Worm (Caenorhabditis elegans) whole organism, young adult: ENCODE results near the gene Y38E10A.2.

Experiments
- gei-17 ChIP-seq: fragments of 200-800 bp; sonication (Bioruptor generic); optimal IDR thresholded peaks from 2 replicates; lab custom pipeline; 2018; ENCODE audit warnings: mild to moderate bottlenecking, missing genetic modification characterization, missing compliant biosample characterization
- lir-1 ChIP-seq: fragments of 200-800 bp; sonication (Bioruptor generic); conservative IDR thresholded peaks from 2 replicates; pipeline ENCODE4 v1.3.6; 2022; ENCODE audit warnings: missing genetic modification reagents, missing genetic modification characterization, missing compliant biosample characterization
- rcor-1 ChIP-seq: fragments of 200-800 bp; sonication (Bioruptor generic); IDR thresholded peaks from 2 replicates; pipeline ENCODE4 v1.3.6; 2022; ENCODE audit warnings: missing genetic modification reagents, missing genetic modification characterization, missing compliant biosample characterization
- sptf-2 ChIP-seq: fragments of 200-800 bp; sonication (Bioruptor generic); optimal IDR thresholded peaks from 2 replicates; lab custom pipeline; 2018; ENCODE audit warnings: mild to moderate bottlenecking, missing genetic modification characterization, missing compliant biosample characterization
- ztf-25 ChIP-seq: fragments of 200-800 bp; sonication (Bioruptor generic); IDR thresholded peaks from 2 replicates; pipeline ENCODE4 v1.3.6; 2022; ENCODE audit warnings: missing genetic modification reagents, missing genetic modification characterization, missing compliant biosample characterization
- ztf-6 ChIP-seq: fragments of 200-800 bp; sonication (Bioruptor generic); IDR thresholded peaks from 2 replicates; pipeline ENCODE4 v1.3.6; 2022; ENCODE audit warnings: missing genetic modification reagents, missing genetic modification characterization, missing compliant biosample characterization

DNA sequence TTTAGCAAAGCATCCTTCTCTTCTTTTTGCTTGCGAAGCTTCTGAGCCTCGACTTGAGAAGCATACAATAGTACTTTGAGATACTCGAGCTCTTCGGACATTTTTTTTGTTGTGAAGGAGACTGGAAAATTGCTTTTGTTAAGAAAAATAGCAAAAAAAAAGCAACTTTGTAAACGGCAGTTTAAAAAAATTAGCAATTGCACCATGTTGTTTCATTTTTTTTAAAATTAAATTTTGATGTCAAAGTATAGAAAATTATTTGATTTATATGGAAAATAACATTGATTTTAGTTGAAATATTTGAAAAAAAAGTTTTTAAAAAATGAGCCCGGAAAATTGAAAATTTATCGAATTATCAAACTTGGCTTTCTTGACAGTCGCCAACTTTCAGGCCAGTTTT, 1.2 kb upstream of the Y38E10A.2 start, which contains the start of gene Y38E10A.3:
- TF ChIP-seq sptf-2 (GFP tag; lab: Kevin White, UChicago): no peak
- TF ChIP-seq gei-17 (GFP tag; lab: Kevin White, UChicago): no peak
- no peak for TF ChIP-seq rcor-1
- TF ChIP-seq lir-1 (GFP tag; lab: Robert Waterston, UW): no peak
- TF ChIP-seq ztf-25: no peak
- no peak for TF ChIP-seq ztf-6 (GFP tag; lab: Robert Waterston, UW)
